Fruit fly (Drosophila melanogaster) whole organism, embryonic: ENCODE results near the gene CG43229.
A peak's percentile ranks its signal among the peaks of the same experiment; 100 is the strongest.

Source experiments
- Ada2b ChIP-seq: fragments of 200-800 bp; sonication (Bioruptor generic); IDR thresholded peaks from 2 replicates; pipeline ENCODE4 v1.3.6; 2022; ENCODE audit warnings: missing biosample characterization, missing genetic modification characterization
- Aef1 ChIP-seq: fragments of 200-800 bp; sonication (Bioruptor generic); IDR thresholded peaks from 3 replicates; pipeline ENCODE4 v1.3.6; 2022; ENCODE audit warnings: missing biosample characterization, missing genetic modification characterization
- Atf6 ChIP-seq: fragments of 200-800 bp; sonication (Bioruptor generic); IDR thresholded peaks from 2 replicates; pipeline ENCODE4 v1.3.6; 2022; ENCODE audit warnings: missing biosample characterization, missing genetic modification characterization
- B-H1 ChIP-seq: fragments of 200-800 bp; sonication (Bioruptor generic); IDR thresholded peaks from 3 replicates; pipeline ENCODE4 v1.3.6; 2022; ENCODE audit warnings: missing biosample characterization, missing genetic modification characterization
- CG10147 ChIP-seq: fragments of 200-800 bp; sonication (Bioruptor generic); optimal IDR thresholded peaks from 2 replicates; lab custom pipeline; 2019; ENCODE audit warnings: missing biosample characterization, mild to moderate bottlenecking, missing genetic modification characterization, moderate library complexity
- CG10209 ChIP-seq: fragments of 200-800 bp; sonication (Bioruptor generic); optimal IDR thresholded peaks from 3 replicates; lab custom pipeline; 2017; ENCODE audit warnings: missing biosample characterization, mild to moderate bottlenecking, missing genetic modification characterization, missing genetic modification reagents
- CG10565 ChIP-seq: fragments of 200-800 bp; sonication (Bioruptor generic); optimal IDR thresholded peaks from 3 replicates; lab custom pipeline; 2016; ENCODE audit warnings: missing biosample characterization, mild to moderate bottlenecking, missing genetic modification characterization
- CG12391 ChIP-seq: fragments of 200-800 bp; sonication (Bioruptor generic); optimal IDR thresholded peaks from 3 replicates; lab custom pipeline; 2018; ENCODE audit warnings: missing biosample characterization, mild to moderate bottlenecking, missing genetic modification characterization, moderate library complexity
- CG12769 ChIP-seq: fragments of 200-800 bp; sonication (Bioruptor generic); optimal IDR thresholded peaks from 2 replicates; lab custom pipeline; 2019; ENCODE audit warnings: missing biosample characterization, mild to moderate bottlenecking, missing genetic modification characterization, moderate library complexity
- CG15269 ChIP-seq: fragments of 200-800 bp; sonication (Bioruptor generic); optimal IDR thresholded peaks from 2 replicates; lab custom pipeline; 2018; ENCODE audit warnings: missing biosample characterization, mild to moderate bottlenecking, missing genetic modification characterization, moderate library complexity
- CG15514 ChIP-seq: fragments of 200-800 bp; sonication (Bioruptor generic); optimal IDR thresholded peaks from 3 replicates; lab custom pipeline; 2017; ENCODE audit warnings: missing biosample characterization, missing genetic modification characterization, mild to moderate bottlenecking, moderate library complexity, missing genetic modification reagents
- CG15601 ChIP-seq: fragments of 200-800 bp; sonication (Bioruptor generic); optimal IDR thresholded peaks from 3 replicates; lab custom pipeline; 2019; ENCODE audit warnings: missing biosample characterization, mild to moderate bottlenecking, missing genetic modification characterization, moderate library complexity
- CG16815 ChIP-seq: fragments of 200-800 bp; sonication (Bioruptor generic); optimal IDR thresholded peaks from 3 replicates; lab custom pipeline; 2017; ENCODE audit warnings: missing biosample characterization, mild to moderate bottlenecking, missing genetic modification characterization
- CG17328 ChIP-seq: fragments of 200-800 bp; sonication (Bioruptor generic); IDR thresholded peaks from 2 replicates; pipeline ENCODE4 v1.3.6; 2022; ENCODE audit warnings: missing biosample characterization, missing genetic modification characterization
- CG17385 ChIP-seq: fragments of 200-800 bp; sonication (Bioruptor generic); optimal IDR thresholded peaks from 3 replicates; lab custom pipeline; 2018; ENCODE audit warnings: missing biosample characterization, mild to moderate bottlenecking, missing genetic modification characterization
- CG32532 ChIP-seq: fragments of 200-800 bp; sonication (Bioruptor generic); IDR thresholded peaks from 2 replicates; pipeline ENCODE4 v1.3.6; 2022; ENCODE audit warnings: missing biosample characterization, missing genetic modification characterization
- CG3281 ChIP-seq: fragments of 200-800 bp; sonication (Bioruptor generic); optimal IDR thresholded peaks from 3 replicates; lab custom pipeline; 2017; ENCODE audit warnings: missing biosample characterization, mild to moderate bottlenecking, missing genetic modification characterization
- CG34376 ChIP-seq: fragments of 200-800 bp; sonication (Bioruptor generic); optimal IDR thresholded peaks from 2 replicates; lab custom pipeline; 2018; ENCODE audit warnings: missing biosample characterization, mild to moderate bottlenecking, missing genetic modification characterization
- CG5953 ChIP-seq: fragments of 200-800 bp; sonication (Bioruptor generic); IDR thresholded peaks from 2 replicates; pipeline ENCODE4 v1.3.6; 2022; ENCODE audit warnings: missing biosample characterization, missing genetic modification characterization
- CG6272 ChIP-seq: fragments of 200-800 bp; sonication (Bioruptor generic); IDR thresholded peaks from 2 replicates; pipeline ENCODE4 v1.3.6; 2022; ENCODE audit warnings: missing biosample characterization, missing genetic modification characterization
- CG7556 ChIP-seq: fragments of 200-800 bp; sonication (Bioruptor generic); optimal IDR thresholded peaks from 2 replicates; lab custom pipeline; 2017; ENCODE audit warnings: missing biosample characterization, mild to moderate bottlenecking, missing genetic modification characterization
- CG8924 ChIP-seq: fragments of 200-800 bp; optimal IDR thresholded peaks from 3 replicates; lab custom pipeline; 2019; ENCODE audit warnings: missing biosample characterization, mild to moderate bottlenecking, missing genetic modification characterization, moderate library complexity
- CG9215 ChIP-seq: fragments of 200-800 bp; sonication (Bioruptor generic); IDR thresholded peaks from 2 replicates; pipeline ENCODE4 v1.3.6; 2022; ENCODE audit warnings: missing biosample characterization, missing genetic modification characterization
- D19B ChIP-seq: fragments of 200-800 bp; sonication (Bioruptor generic); optimal IDR thresholded peaks from 2 replicates; lab custom pipeline; 2017; ENCODE audit warnings: missing biosample characterization, mild to moderate bottlenecking, missing genetic modification characterization
- Dbx ChIP-seq: fragments of 200-800 bp; sonication (Bioruptor generic); IDR thresholded peaks from 3 replicates; pipeline ENCODE4 v1.3.6; 2022; ENCODE audit warnings: missing biosample characterization, missing genetic modification characterization
- Doc2 ChIP-seq: fragments of 200-800 bp; sonication (Bioruptor generic); IDR thresholded peaks from 2 replicates; pipeline ENCODE4 v1.3.6; 2022; ENCODE audit warnings: missing biosample characterization, missing genetic modification characterization
- Ets65A ChIP-seq: fragments of 200-800 bp; sonication (Bioruptor generic); peaks from one replicate; lab custom pipeline; 2016; ENCODE audit warnings: missing biosample characterization, missing genetic modification characterization
- Fer3 ChIP-seq: fragments of 200-800 bp; sonication (Bioruptor generic); optimal IDR thresholded peaks from 2 replicates; lab custom pipeline; 2018; ENCODE audit warnings: missing biosample characterization, mild to moderate bottlenecking, missing genetic modification characterization, moderate library complexity
- HLH3B ChIP-seq: fragments of 200-800 bp; sonication (Bioruptor generic); IDR thresholded peaks from 2 replicates; pipeline ENCODE4 v1.3.6; 2022; ENCODE audit warnings: missing biosample characterization, missing genetic modification characterization
- Hmx ChIP-seq: fragments of 200-800 bp; sonication (Bioruptor generic); optimal IDR thresholded peaks from 2 replicates; lab custom pipeline; 2016; ENCODE audit warnings: missing biosample characterization, missing genetic modification characterization
- NfI ChIP-seq: fragments of 200-800 bp; sonication (Bioruptor generic); optimal IDR thresholded peaks from 3 replicates; lab custom pipeline; 2018; ENCODE audit warnings: missing biosample characterization, mild to moderate bottlenecking, missing genetic modification characterization, moderate library complexity
- Poxn ChIP-seq: fragments of 200-800 bp; sonication (Bioruptor generic); IDR thresholded peaks from 2 replicates; pipeline ENCODE4 v1.3.6; 2022; ENCODE audit warnings: missing biosample characterization, missing genetic modification characterization
- Sin3A ChIP-seq: fragments of >200 bp; optimal IDR thresholded peaks from 2 replicates; lab custom pipeline; 2018
- aop ChIP-seq: fragments of 200-800 bp; sonication (Bioruptor generic); IDR thresholded peaks from 2 replicates; pipeline ENCODE4 v1.3.6; 2022; ENCODE audit warnings: missing biosample characterization, missing genetic modification characterization
- bcd ChIP-seq: fragments of 200-800 bp; sonication (Bioruptor generic); optimal IDR thresholded peaks from 2 replicates; lab custom pipeline; 2017; ENCODE audit warnings: missing biosample characterization, mild to moderate bottlenecking, missing genetic modification characterization
- caup ChIP-seq: fragments of 200-800 bp; sonication (Bioruptor generic); optimal IDR thresholded peaks from 3 replicates; lab custom pipeline; 2017; ENCODE audit warnings: missing biosample characterization, mild to moderate bottlenecking, missing genetic modification characterization, moderate library complexity; ENCODE audit not compliant: severe bottlenecking
- ci ChIP-seq: fragments of 200-800 bp; sonication (Bioruptor generic); IDR thresholded peaks from 3 replicates; pipeline ENCODE4 v1.3.6; 2022; ENCODE audit warnings: missing biosample characterization, missing genetic modification characterization
- dati ChIP-seq: fragments of 200-800 bp; sonication (Bioruptor generic); IDR thresholded peaks from 2 replicates; pipeline ENCODE4 v1.3.6; 2022; ENCODE audit warnings: missing biosample characterization, missing genetic modification characterization
- dmrt99B ChIP-seq: fragments of 200-800 bp; sonication (Bioruptor generic); optimal IDR thresholded peaks from 2 replicates; lab custom pipeline; 2018; ENCODE audit warnings: missing biosample characterization, mild to moderate bottlenecking, missing genetic modification characterization, moderate library complexity
- exex ChIP-seq: fragments of 200-800 bp; sonication (Bioruptor generic); optimal IDR thresholded peaks from 4 replicates; lab custom pipeline; 2018; ENCODE audit warnings: missing biosample characterization, mild to moderate bottlenecking, missing genetic modification characterization, moderate library complexity
- fd96Cb ChIP-seq: fragments of 200-800 bp; sonication (Bioruptor generic); optimal IDR thresholded peaks from 2 replicates; lab custom pipeline; 2018; ENCODE audit warnings: missing biosample characterization, mild to moderate bottlenecking, missing genetic modification characterization, moderate library complexity
- ftz-f1 ChIP-seq: fragments of 200-800 bp; sonication (Bioruptor generic); optimal IDR thresholded peaks from 2 replicates; lab custom pipeline; 2016; ENCODE audit warnings: missing biosample characterization, missing genetic modification characterization
- gcm ChIP-seq: fragments of 200-800 bp; sonication (Bioruptor generic); optimal IDR thresholded peaks from 2 replicates; lab custom pipeline; 2019; ENCODE audit warnings: missing biosample characterization, mild to moderate bottlenecking, missing genetic modification characterization, moderate library complexity
- grau ChIP-seq: fragments of 200-800 bp; optimal IDR thresholded peaks from 3 replicates; lab custom pipeline; 2019; ENCODE audit warnings: missing biosample characterization, mild to moderate bottlenecking, missing genetic modification characterization, moderate library complexity
- pan ChIP-seq, 4 experiments: fragments of >200 bp in 3 of 4; fragments of 200-800 bp in 1 of 4; sonication (Bioruptor generic) in 1 of 4; optimal IDR thresholded peaks in 3 of 4; IDR thresholded peaks in 1 of 4; 2 replicates each; pipeline versions ENCODE4 v1.3.6 to Lab custom; 2017 to 2022; ENCODE audit warnings: missing biosample characterization in 2 of 4, missing genetic modification characterization in 2 of 4, mixed read lengths in 1 of 4
- phol ChIP-seq: fragments of 200-800 bp; sonication (Bioruptor generic); optimal IDR thresholded peaks from 3 replicates; lab custom pipeline; 2018; ENCODE audit warnings: missing biosample characterization, mild to moderate bottlenecking, missing genetic modification characterization, moderate library complexity
- sob ChIP-seq: fragments of 200-800 bp; sonication (Bioruptor generic); IDR thresholded peaks from 2 replicates; pipeline ENCODE4 v1.3.6; 2022; ENCODE audit warnings: missing biosample characterization, missing genetic modification characterization
- sug ChIP-seq: fragments of 200-800 bp; optimal IDR thresholded peaks from 2 replicates; lab custom pipeline; 2019; ENCODE audit warnings: missing biosample characterization, mild to moderate bottlenecking, missing genetic modification characterization, moderate library complexity
- tna ChIP-seq: fragments of 200-800 bp; sonication (Bioruptor generic); IDR thresholded peaks from 2 replicates; pipeline ENCODE4 v1.3.6; 2022; ENCODE audit warnings: missing biosample characterization, missing genetic modification characterization; ENCODE audit not compliant: partially characterized antibody

CG43229 gene

dm6 chrX:18094747-18095352, 43.5 kb upstream of the CG43229 start (continued):
- TF ChIP-seq Hmx (GFP tag; lab: Kevin White, UChicago) (no peak), Ada2b (peak; percentile 40), caup (GFP tag; lab: Kevin White, UChicago) (peak; percentile 32), Aef1 (GFP tag; lab: Robert Waterston, UW) (peak; percentile 47; the same call in 2 of the 3 replicates), CG8924 (peak; percentile 38), gcm (GFP tag; lab: Kevin White, UChicago) (no peak), CG32532 (peak; percentile 60), tna (no peak), D19B (peak; percentile 19), bcd (GFP tag; lab: Kevin White, UChicago) (peak; percentile 42), Dbx (peak; percentile 55; the same call in 1 of the 3 replicates), CG17328 (GFP tag; lab: Robert Waterston, UW) (0 out of 2 replicates have a peak, but pooled peaks have one; percentile 36), Atf6 (GFP tag; lab: Robert Waterston, UW) (no peak), Poxn (GFP tag; lab: Robert Waterston, UW) (0 out of 2 replicates have a peak, but pooled peaks have one; percentile 17), exex (tag; lab: Kevin White, UChicago) (peak; percentile 59), CG3281 (GFP tag; lab: Kevin White, UChicago) (peak; percentile 65), fd96Cb (tag; lab: Kevin White, UChicago) (peak; percentile 25), HLH3B (GFP tag; lab: Robert Waterston, UW) (peak; percentile 60), ftz-f1 (no peak), grau (peak; percentile 86), aop (no peak), Fer3 (tag; lab: Kevin White, UChicago) (peak; percentile 53), Ets65A (GFP tag; lab: Kevin White, UChicago) (no peak), CG16815 (GFP tag; lab: Kevin White, UChicago) (peak; percentile 21), Sin3A (no peak), dati (GFP tag; lab: Robert Waterston, UW) (no peak), pan (optimal IDR thresholded peaks at IDR 0.05; lab: Kevin White, UChicago) (no peak), pan (GFP tag; optimal IDR thresholded peaks at IDR 0.05 in 1 of 2, IDR thresholded peaks at IDR 0.05 in 1 of 2) (peak in 1 of 2 experiments; percentile 12), CG10565 (GFP tag; lab: Kevin White, UChicago) (no peak), CG15601 (tag; lab: Kevin White, UChicago) (no peak), CG7556 (GFP tag; lab: Kevin White, UChicago) (peak; percentile 35), dmrt99B (peak; percentile 19), CG34376 (no peak), CG12769 (peak; percentile 54), sob (GFP tag; lab: Robert Waterston, UW) (peak; percentile 56), CG6272 (no peak), CG10209 (GFP tag; lab: Kevin White, UChicago) (peak; percentile 30), CG5953 (no peak), Doc2 (no peak), CG17385 (GFP tag; lab: Kevin White, UChicago) (peak; percentile 51), CG15514 (GFP tag; lab: Kevin White, UChicago) (peak; percentile 11), phol (peak; percentile 18), CG10147 (GFP tag; lab: Kevin White, UChicago) (peak; percentile 23), sug (tag; lab: Kevin White, UChicago) (peak; percentile 15), CG15269 (peak; percentile 74), CG9215 (GFP tag; lab: Robert Waterston, UW) (0 out of 2 replicates have a peak, but pooled peaks have one; percentile 10), ci (GFP tag; lab: Robert Waterston, UW) (peak; percentile 17; the same call in 1 of the 3 replicates), NfI (GFP tag; lab: Kevin White, UChicago) (peak; percentile 35), CG12391 (tag; lab: Kevin White, UChicago) (peak; percentile 43), B-H1 (GFP tag; lab: Robert Waterston, UW) (no peak)
